Worm (Caenorhabditis elegans) whole organism, L4 larva: ENCODE data around the gene T24A6.7.

ENCODE experiments used
- F10B5.3 ChIP-seq: sonication (generic microtip); optimal IDR thresholded peaks from 2 replicates; lab custom pipeline; 2016; ENCODE audit warnings: mild to moderate bottlenecking, missing genetic modification characterization, missing compliant biosample characterization
- F44E2.7 ChIP-seq: fragments of 200-800 bp; sonication (Bioruptor generic); IDR thresholded peaks from 2 replicates; pipeline ENCODE4 v2.1.2; 2022; ENCODE audit warnings: missing genetic modification characterization, missing compliant biosample characterization
- Y5F2A.4 ChIP-seq: fragments of 200-800 bp; sonication (Bioruptor generic); optimal IDR thresholded peaks from 2 replicates; lab custom pipeline; 2018; ENCODE audit warnings: mild to moderate bottlenecking, missing genetic modification characterization, missing compliant biosample characterization
- ZK337.2 ChIP-seq: fragments of 200-800 bp; sonication (Bioruptor generic); IDR thresholded peaks from 2 replicates; pipeline ENCODE4 v1.3.6; 2022; ENCODE audit warnings: missing genetic modification reagents, missing genetic modification characterization, missing compliant biosample characterization
- aha-1 ChIP-seq: fragments of 150-350 bp; peaks from one replicate; lab custom pipeline; 2014; ENCODE audit warnings: missing biosample characterization, missing genetic modification characterization
- ceh-20 ChIP-seq: fragments of 200-800 bp; sonication (Bioruptor generic); IDR thresholded peaks from 2 replicates; pipeline ENCODE4 v1.3.6; 2022; ENCODE audit warnings: missing genetic modification reagents, missing genetic modification characterization, missing compliant biosample characterization
- ceh-44 ChIP-seq: fragments of 200-800 bp; sonication (Bioruptor generic); IDR thresholded peaks from 2 replicates; pipeline ENCODE4 v1.3.6; 2022; ENCODE audit warnings: missing genetic modification reagents, missing genetic modification characterization, missing compliant biosample characterization
- ces-1 ChIP-seq: fragments of 150-350 bp; sonication (generic microtip); optimal IDR thresholded peaks from 4 replicates; lab custom pipeline; 2014; ENCODE audit warnings: missing biosample characterization, missing genetic modification reagents, missing genetic modification characterization
- daf-16 ChIP-seq, 3 experiments: sonication (generic microtip); optimal IDR thresholded peaks; 2 replicates each; lab custom pipeline; 2016 to 2017; ENCODE audit warnings: missing genetic modification characterization in 3 of 3, missing genetic modification reagents in 3 of 3, mild to moderate bottlenecking in 2 of 3, missing compliant biosample characterization in 2 of 3, missing biosample characterization in 1 of 3, moderate library complexity in 1 of 3
- dpl-1 ChIP-seq: fragments of 150-350 bp; optimal IDR thresholded peaks from 2 replicates; lab custom pipeline; 2014; ENCODE audit warnings: missing biosample characterization, missing genetic modification reagents, missing genetic modification characterization
- fkh-10 ChIP-seq: fragments of 150-350 bp; optimal IDR thresholded peaks from 2 replicates; lab custom pipeline; 2014; ENCODE audit warnings: missing biosample characterization, missing genetic modification reagents, missing genetic modification characterization
- fos-1 ChIP-seq: fragments of 150-350 bp; optimal IDR thresholded peaks from 2 replicates; lab custom pipeline; 2014; ENCODE audit warnings: missing biosample characterization, missing genetic modification characterization
- gei-8 ChIP-seq: fragments of 200-800 bp; sonication (Bioruptor generic); optimal IDR thresholded peaks from 2 replicates; lab custom pipeline; 2018; ENCODE audit warnings: mild to moderate bottlenecking, missing genetic modification characterization, missing compliant biosample characterization
- hif-1 ChIP-seq, 2 experiments: sonication (generic microtip); optimal IDR thresholded peaks; 2 replicates each; lab custom pipeline; 2016 to 2017; ENCODE audit warnings: missing compliant biosample characterization in 2 of 2, missing genetic modification characterization in 2 of 2, missing genetic modification reagents in 2 of 2, missing genotype in 2 of 2, mild to moderate bottlenecking in 1 of 2
- hlh-11 ChIP-seq: fragments of 200-800 bp; sonication (Bioruptor generic); optimal IDR thresholded peaks from 2 replicates; lab custom pipeline; 2018; ENCODE audit warnings: mild to moderate bottlenecking, missing genetic modification characterization, missing compliant biosample characterization
- hlh-30 ChIP-seq: sonication (generic microtip); optimal IDR thresholded peaks from 2 replicates; lab custom pipeline; 2017; ENCODE audit warnings: antibody characterized with exemption, mild to moderate bottlenecking, missing genetic modification characterization, missing compliant biosample characterization; ENCODE audit not compliant: insufficient read depth
- hmg-1.1 ChIP-seq: fragments of 200-800 bp; sonication (Bioruptor generic); IDR thresholded peaks from 2 replicates; pipeline ENCODE4 v1.3.6; 2022; ENCODE audit warnings: missing genetic modification reagents, missing genetic modification characterization, missing compliant biosample characterization
- jun-1 ChIP-seq: fragments of 150-350 bp; optimal IDR thresholded peaks from 2 replicates; lab custom pipeline; 2014; ENCODE audit warnings: missing biosample characterization, missing genetic modification reagents, missing genetic modification characterization
- lin-15B ChIP-seq: fragments of 150-350 bp; sonication (generic microtip); optimal IDR thresholded peaks from 3 replicates; lab custom pipeline; 2014; ENCODE audit warnings: missing biosample characterization, missing genetic modification characterization
- lin-39 ChIP-seq: fragments of 150-350 bp; optimal IDR thresholded peaks from 2 replicates; lab custom pipeline; 2014; ENCODE audit warnings: missing biosample characterization, missing genetic modification reagents, missing genetic modification characterization
- lir-3 ChIP-seq: sonication (generic microtip); optimal IDR thresholded peaks from 2 replicates; lab custom pipeline; 2016; ENCODE audit warnings: mild to moderate bottlenecking, missing genetic modification characterization, missing compliant biosample characterization
- lsy-2 ChIP-seq, 2 experiments: fragments of 150-350 bp in 1 of 2; sonication (generic microtip) in 1 of 2; optimal IDR thresholded peaks; 2 replicates each; lab custom pipeline; 2014 to 2017; ENCODE audit warnings: missing biosample characterization in 2 of 2, missing genetic modification characterization in 2 of 2
- madf-5 ChIP-seq, 2 experiments: fragments of 200-800 bp; sonication (Bioruptor generic); IDR thresholded peaks; 2 replicates each; pipeline ENCODE4 v1.3.6; 2022; ENCODE audit warnings: missing compliant biosample characterization in 2 of 2, missing genetic modification characterization in 2 of 2
- mxl-3 ChIP-seq: fragments of 200-800 bp; sonication (Bioruptor generic); optimal IDR thresholded peaks from 2 replicates; lab custom pipeline; 2018; ENCODE audit warnings: mild to moderate bottlenecking, missing genetic modification characterization, missing compliant biosample characterization
- nhr-10 ChIP-seq: fragments of 150-350 bp; optimal IDR thresholded peaks from 2 replicates; lab custom pipeline; 2014; ENCODE audit warnings: missing biosample characterization, missing genetic modification characterization
- nhr-102 ChIP-seq: sonication (generic microtip); optimal IDR thresholded peaks from 2 replicates; lab custom pipeline; 2016; ENCODE audit warnings: mild to moderate bottlenecking, missing genetic modification characterization, moderate library complexity, missing compliant biosample characterization
- nhr-28 ChIP-seq: fragments of 150-350 bp; optimal IDR thresholded peaks from 2 replicates; lab custom pipeline; 2014; ENCODE audit warnings: missing biosample characterization, missing genetic modification characterization
- nhr-76 ChIP-seq: fragments of 150-350 bp; optimal IDR thresholded peaks from 2 replicates; lab custom pipeline; 2014; ENCODE audit warnings: missing biosample characterization, missing genetic modification characterization
- nhr-77 ChIP-seq: fragments of 150-350 bp; optimal IDR thresholded peaks from 2 replicates; lab custom pipeline; 2014; ENCODE audit warnings: missing biosample characterization, missing genetic modification characterization
- pha-4 ChIP-seq, 2 experiments: fragments of 150-350 bp in 1 of 2; fragments of 200-800 bp in 1 of 2; sonication (Bioruptor generic) in 1 of 2; IDR thresholded peaks in 1 of 2; optimal IDR thresholded peaks in 1 of 2; 2 replicates each; pipeline versions ENCODE4 v1.3.6 to Lab custom; 2014 to 2022; ENCODE audit warnings: missing genetic modification characterization in 2 of 2, missing genetic modification reagents in 2 of 2, missing biosample characterization in 1 of 2, missing compliant biosample characterization in 1 of 2
- pqm-1 ChIP-seq: sonication (generic microtip); optimal IDR thresholded peaks from 2 replicates; lab custom pipeline; 2017; ENCODE audit warnings: missing biosample characterization, missing genetic modification characterization
- rbr-2 ChIP-seq: sonication (generic microtip); optimal IDR thresholded peaks from 2 replicates; lab custom pipeline; 2016; ENCODE audit warnings: missing genotype, missing genetic modification characterization, missing compliant biosample characterization
- sdz-12 ChIP-seq: fragments of 200-800 bp; sonication (Bioruptor generic); optimal IDR thresholded peaks from 2 replicates; lab custom pipeline; 2018; ENCODE audit warnings: mild to moderate bottlenecking, missing genetic modification characterization, missing compliant biosample characterization
- set-16 ChIP-seq: fragments of 200-800 bp; sonication (Bioruptor generic); IDR thresholded peaks from 2 replicates; pipeline ENCODE4 v1.3.6; 2022; ENCODE audit warnings: missing genetic modification reagents, missing genetic modification characterization, missing compliant biosample characterization
- unc-130 ChIP-seq: sonication (generic microtip); optimal IDR thresholded peaks from 2 replicates; lab custom pipeline; 2016; ENCODE audit warnings: missing genetic modification reagents, missing genetic modification characterization, missing compliant biosample characterization
- unc-62 ChIP-seq, 3 experiments: fragments of 150-350 bp in 1 of 3; sonication (generic microtip); optimal IDR thresholded peaks in 2 of 3; peaks in 1 of 3; 1 replicate in 1 of 3; 2 replicates in 2 of 3; lab custom pipeline; 2014 to 2017; ENCODE audit warnings: missing biosample characterization in 3 of 3, missing genetic modification characterization in 3 of 3, missing genetic modification reagents in 3 of 3, missing genotype in 1 of 3
- zag-1 ChIP-seq: fragments of 150-350 bp; optimal IDR thresholded peaks from 2 replicates; lab custom pipeline; 2014; ENCODE audit warnings: missing biosample characterization, missing genetic modification characterization

T24A6.7 gene

DNA sequence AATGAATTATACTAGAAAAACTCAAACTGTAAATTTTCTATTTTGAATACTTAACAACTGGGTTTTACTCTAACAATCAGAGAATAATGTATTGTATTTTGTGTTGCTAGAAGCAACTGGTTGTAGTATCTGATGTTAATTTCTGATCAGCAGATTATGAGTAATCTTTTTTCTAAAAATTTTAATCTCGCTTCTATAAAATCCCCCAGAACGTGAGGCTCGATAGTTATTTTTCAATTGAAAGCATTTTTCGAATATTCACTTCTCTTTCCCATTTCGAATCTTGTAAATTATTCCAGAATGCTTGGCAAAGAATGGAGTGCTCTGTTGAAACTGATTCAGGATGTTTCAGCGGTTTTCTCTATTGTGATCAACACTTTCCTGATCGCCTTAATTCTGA lies 7.2 kb upstream of the T24A6.7 start, which contains the start of gene str-227:
str-227 (plus strand) TSS at position 301 of the 400 bp plus-strand sequence.
- TF ChIP-seq unc-62 (GFP tag; optimal IDR thresholded peaks at IDR 0.05 in 1 of 2; lab: Kevin White, UChicago), result peak in 1 of 2 experiments; percentile 2
- no peak for TF ChIP-seq unc-62 (tag; optimal IDR thresholded peaks at IDR 0.05; lab: Kevin White, UChicago)
- TF ChIP-seq sdz-12 (GFP tag; lab: Kevin White, UChicago), result no peak

DNA sequence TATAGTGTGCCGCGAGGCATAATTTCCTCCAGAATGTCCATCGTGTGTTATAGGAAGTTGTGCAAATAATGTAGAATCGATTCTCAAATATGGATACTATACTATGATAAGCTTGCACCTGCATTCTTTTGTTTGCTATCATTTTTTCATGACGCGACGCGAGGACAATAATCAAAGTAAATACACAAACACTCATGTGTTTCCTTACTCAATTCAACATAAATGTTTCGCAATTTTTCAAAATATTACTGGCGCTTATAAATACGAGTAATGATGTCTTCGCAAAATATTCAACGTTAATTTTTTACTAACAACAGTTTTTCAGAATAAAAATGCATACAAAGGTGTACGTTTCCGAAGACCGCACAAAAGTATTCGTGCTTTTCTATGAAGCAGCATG lies 1.8 kb upstream of the T24A6.7 start, which contains the start of gene irg-1:
irg-1 (plus strand) TSS at position 326 of the 400 bp plus-strand sequence.
- TF ChIP-seq hlh-11 (tag; lab: Kevin White, UChicago), result no peak
- TF ChIP-seq fkh-10 (GFP tag; lab: Kevin White, UChicago), result no peak
- TF ChIP-seq hif-1 (tag; optimal IDR thresholded peaks at IDR 0.05; lab: Kevin White, UChicago), result no peak
- TF ChIP-seq hlh-30, result no peak
- no peak for TF ChIP-seq dpl-1 (GFP tag; lab: Kevin White, UChicago)
- TF ChIP-seq zag-1, result no peak
- no peak for TF ChIP-seq jun-1
- no peak for TF ChIP-seq rbr-2
- TF ChIP-seq ceh-20 (GFP tag; lab: Robert Waterston, UW), result no peak
- TF ChIP-seq sdz-12 (GFP tag; lab: Kevin White, UChicago), result no peak
- TF ChIP-seq hmg-1.1 (GFP tag; lab: Robert Waterston, UW), result no peak
- TF ChIP-seq lsy-2 (tag; optimal IDR thresholded peaks at IDR 0.05; lab: Kevin White, UChicago), result no peak
- TF ChIP-seq ceh-44, result no peak
- TF ChIP-seq unc-130 (GFP tag; lab: Kevin White, UChicago), result no peak
- TF ChIP-seq nhr-102 (tag; lab: Kevin White, UChicago), result no peak
- TF ChIP-seq lin-39, result no peak
- no peak for TF ChIP-seq mxl-3 (GFP tag; lab: Kevin White, UChicago)
- TF ChIP-seq ZK337.2, result no peak
- peak; percentile 37 for TF ChIP-seq nhr-77 (tag; lab: Kevin White, UChicago)
- no peak for TF ChIP-seq daf-16 (GFP tag; optimal IDR thresholded peaks at IDR 0.05; lab: Kevin White, UChicago)
- TF ChIP-seq daf-16 (tag; optimal IDR thresholded peaks at IDR 0.05; lab: Kevin White, UChicago), result peak; percentile 72
- TF ChIP-seq pha-4 (GFP tag; IDR thresholded peaks at IDR 0.05; lab: Robert Waterston, UW), result no peak
- peak; percentile 30 for TF ChIP-seq pha-4 (tag; optimal IDR thresholded peaks at IDR 0.05; lab: Kevin White, UChicago)
- no peak for TF ChIP-seq lir-3 (tag; lab: Kevin White, UChicago)
- no peak for TF ChIP-seq F10B5.3
- no peak for TF ChIP-seq ces-1 (GFP tag; lab: Kevin White, UChicago)
- TF ChIP-seq F44E2.7 (GFP tag; lab: Robert Waterston, UW), result no peak
- TF ChIP-seq unc-62 (GFP tag; optimal IDR thresholded peaks at IDR 0.05 in 1 of 2; lab: Kevin White, UChicago), result peak in 1 of 2 experiments; percentile 27
- TF ChIP-seq unc-62 (tag; optimal IDR thresholded peaks at IDR 0.05; lab: Kevin White, UChicago), result no peak
- peak; percentile 4 for TF ChIP-seq pqm-1 (tag; lab: Kevin White, UChicago)
- TF ChIP-seq fos-1 (tag; lab: Kevin White, UChicago), result no peak
- no peak for TF ChIP-seq lin-15B (tag; lab: Kevin White, UChicago)
- no peak for TF ChIP-seq Y5F2A.4
- peak; percentile 54 for TF ChIP-seq nhr-28 (tag; lab: Kevin White, UChicago)
- peak; percentile 56 for TF ChIP-seq aha-1 (tag; lab: Kevin White, UChicago)
- no peak for TF ChIP-seq set-16 (GFP tag; lab: Robert Waterston, UW)

DNA sequence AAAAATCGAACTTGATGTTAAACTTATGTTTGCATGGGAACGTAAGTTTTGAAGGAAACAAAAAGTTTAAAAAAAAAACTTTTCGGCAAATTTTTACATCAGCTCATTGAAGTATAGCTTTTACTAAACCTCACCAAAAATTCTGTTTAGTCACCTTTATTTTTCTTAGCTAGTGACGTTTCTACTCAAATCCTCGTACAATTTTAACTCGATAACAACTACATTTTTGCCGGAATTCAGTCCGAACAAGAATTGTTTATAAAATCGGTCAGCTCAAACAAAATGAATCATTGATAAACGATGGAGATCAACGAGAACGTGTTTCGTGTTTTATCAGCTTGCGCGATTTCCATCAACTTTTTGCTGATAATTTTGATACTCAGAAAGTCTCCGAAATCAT lies 1.8 kb downstream of the T24A6.7 start, which contains the start of gene str-260:
str-260 (plus strand) TSS at position 301 of the 400 bp plus-strand sequence.
- TF ChIP-seq madf-5 (GFP tag; IDR thresholded peaks at IDR 0.05; lab: Robert Waterston, UW) (no peak), ceh-20 (GFP tag; lab: Robert Waterston, UW) (no peak), gei-8 (no peak), nhr-10 (tag; lab: Kevin White, UChicago) (no peak), hlh-30 (no peak), F44E2.7 (GFP tag; lab: Robert Waterston, UW) (no peak), nhr-76 (tag; lab: Kevin White, UChicago) (no peak), hlh-11 (tag; lab: Kevin White, UChicago) (no peak)
